Fruit fly (Drosophila melanogaster) whole organism, wandering third instar larva: ENCODE measurements around the gene mTerf5.

Experiments used
- Abd-B ChIP-seq: fragments of >200 bp; optimal IDR thresholded peaks from 2 replicates; lab custom pipeline; 2017; ENCODE audit warnings: missing biosample characterization, missing genetic modification characterization
- CG32264 ChIP-seq: fragments of 200-800 bp; sonication (Bioruptor generic); optimal IDR thresholded peaks from 2 replicates; lab custom pipeline; 2016; ENCODE audit warnings: missing biosample characterization, missing genetic modification characterization
- CG9705 ChIP-seq: fragments of 200-800 bp; sonication (Bioruptor generic); optimal IDR thresholded peaks from 2 replicates; lab custom pipeline; 2018; ENCODE audit warnings: missing biosample characterization, mild to moderate bottlenecking, missing genetic modification characterization
- CrebA ChIP-seq: fragments of 200-800 bp; sonication (Bioruptor generic); optimal IDR thresholded peaks from 2 replicates; lab custom pipeline; 2016; ENCODE audit warnings: missing biosample characterization, mild to moderate bottlenecking, missing genetic modification characterization, borderline replicate concordance
- Dfd ChIP-seq: fragments of >200 bp; optimal IDR thresholded peaks from 2 replicates; lab custom pipeline; 2017; ENCODE audit warnings: missing biosample characterization, missing genetic modification characterization
- Dif ChIP-seq: fragments of 200-275, 200-300 bp; sonication (Bioruptor generic); optimal IDR thresholded peaks from 2 replicates; lab custom pipeline; 2018; ENCODE audit warnings: missing biosample characterization, missing genetic modification characterization; ENCODE audit not compliant: partially characterized antibody
- HLH106 ChIP-seq: fragments of 200-800 bp; optimal IDR thresholded peaks from 3 replicates; lab custom pipeline; 2019; ENCODE audit warnings: missing biosample characterization, mild to moderate bottlenecking, missing genetic modification characterization, moderate library complexity
- Hnf4 ChIP-seq: fragments of 200-800 bp; sonication (Bioruptor generic); optimal IDR thresholded peaks from 2 replicates; lab custom pipeline; 2016; ENCODE audit warnings: missing biosample characterization, mild to moderate bottlenecking, missing genetic modification characterization
- Hr83 ChIP-seq: fragments of 200-300 bp; sonication (Bioruptor generic); optimal IDR thresholded peaks from 2 replicates; lab custom pipeline; 2016; ENCODE audit warnings: missing biosample characterization, mild to moderate bottlenecking, missing genetic modification characterization, moderate library complexity; ENCODE audit not compliant: poor library complexity, severe bottlenecking
- Jra ChIP-seq: sonication (Bioruptor generic); optimal IDR thresholded peaks from 2 replicates; lab custom pipeline; 2016; ENCODE audit warnings: missing biosample characterization, missing genetic modification characterization
- Mio ChIP-seq: sonication (Bioruptor generic); optimal IDR thresholded peaks from 2 replicates; lab custom pipeline; 2016; ENCODE audit warnings: missing biosample characterization, missing genetic modification characterization
- Myc ChIP-seq: fragments of >200 bp; optimal IDR thresholded peaks from 2 replicates; lab custom pipeline; 2017
- N ChIP-seq: fragments of >200 bp; optimal IDR thresholded peaks from 2 replicates; lab custom pipeline; 2018; ENCODE audit warnings: missing biosample characterization, missing external identifiers, missing genetic modification characterization
- OdsH ChIP-seq: fragments of 200-800 bp; sonication (Bioruptor generic); optimal IDR thresholded peaks from 2 replicates; lab custom pipeline; 2016; ENCODE audit warnings: missing biosample characterization, mild to moderate bottlenecking, missing genetic modification characterization
- Vsx2 ChIP-seq: fragments of 200-300, 225-300 bp; sonication (Bioruptor generic); optimal IDR thresholded peaks from 2 replicates; lab custom pipeline; 2018; ENCODE audit warnings: missing biosample characterization, missing genetic modification characterization; ENCODE audit not compliant: partially characterized antibody
- br ChIP-seq: fragments of 200-800 bp; sonication (Bioruptor generic); optimal IDR thresholded peaks from 2 replicates; lab custom pipeline; 2016; ENCODE audit warnings: missing biosample characterization, missing genetic modification characterization
- brk ChIP-seq: fragments of 200-800 bp; sonication (Bioruptor generic); optimal IDR thresholded peaks from 2 replicates; lab custom pipeline; 2016; ENCODE audit warnings: missing biosample characterization, mild to moderate bottlenecking, missing genetic modification characterization
- dl ChIP-seq, 2 experiments: fragments of 175-275, 200-275 bp in 1 of 2; fragments of 200-275 bp in 1 of 2; sonication (Bioruptor generic); optimal IDR thresholded peaks; lab custom pipeline; 2018; ENCODE audit warnings: mild to moderate bottlenecking in 2 of 2, missing biosample characterization in 2 of 2, missing genetic modification characterization in 2 of 2, moderate library complexity in 2 of 2; ENCODE audit not compliant: partially characterized antibody in 2 of 2, insufficient read depth in 1 of 2
- dmrt93B ChIP-seq: fragments of 200-800 bp; sonication (Bioruptor generic); optimal IDR thresholded peaks from 2 replicates; lab custom pipeline; 2018; ENCODE audit warnings: missing biosample characterization, mild to moderate bottlenecking, missing genetic modification characterization
- dsf ChIP-seq: sonication (Bioruptor generic); optimal IDR thresholded peaks from 2 replicates; lab custom pipeline; 2016; ENCODE audit warnings: missing biosample characterization, missing genetic modification characterization, borderline replicate concordance
- ey ChIP-seq: fragments of 200-800 bp; sonication (Bioruptor generic); optimal IDR thresholded peaks from 2 replicates; lab custom pipeline; 2016; ENCODE audit warnings: missing biosample characterization, missing genetic modification characterization
- foxo ChIP-seq, 2 experiments: fragments of 200-800 bp; sonication (Bioruptor generic); optimal IDR thresholded peaks; 2 replicates in 1 of 2; 3 replicates in 1 of 2; lab custom pipeline; 2016 to 2017; ENCODE audit warnings: missing biosample characterization in 2 of 2, missing genetic modification characterization in 2 of 2
- fru ChIP-seq: fragments of 200-800 bp; sonication (Bioruptor generic); optimal IDR thresholded peaks from 3 replicates; lab custom pipeline; 2016; ENCODE audit warnings: missing biosample characterization, mild to moderate bottlenecking, missing genetic modification characterization
- jim ChIP-seq: fragments of 175-275, 200-325 bp; sonication (Bioruptor generic); optimal IDR thresholded peaks from 2 replicates; lab custom pipeline; 2016; ENCODE audit warnings: missing biosample characterization, mild to moderate bottlenecking, missing genetic modification characterization
- pan ChIP-seq: fragments of >200 bp; optimal IDR thresholded peaks from 2 replicates; lab custom pipeline; 2017
- psq ChIP-seq: fragments of 200-800 bp; sonication (Bioruptor generic); optimal IDR thresholded peaks from 3 replicates; lab custom pipeline; 2017; ENCODE audit warnings: missing biosample characterization, mild to moderate bottlenecking, missing genetic modification characterization, moderate library complexity
- rgr ChIP-seq: fragments of 200-800 bp; sonication (Bioruptor generic); optimal IDR thresholded peaks from 3 replicates; lab custom pipeline; 2016; ENCODE audit warnings: missing biosample characterization, mild to moderate bottlenecking, missing genetic modification characterization
- sv ChIP-seq: fragments of 200-800 bp; sonication (Bioruptor generic); optimal IDR thresholded peaks from 3 replicates; lab custom pipeline; 2016; ENCODE audit warnings: missing biosample characterization, missing genetic modification characterization
- usp ChIP-seq: fragments of >200 bp; optimal IDR thresholded peaks from 2 replicates; lab custom pipeline; 2017; ENCODE audit warnings: missing biosample characterization, missing genetic modification characterization
- woc ChIP-seq: sonication (Bioruptor generic); optimal IDR thresholded peaks from 2 replicates; lab custom pipeline; 2016; ENCODE audit warnings: missing biosample characterization, mild to moderate bottlenecking, missing genetic modification characterization

mTerf5 gene

DNA sequence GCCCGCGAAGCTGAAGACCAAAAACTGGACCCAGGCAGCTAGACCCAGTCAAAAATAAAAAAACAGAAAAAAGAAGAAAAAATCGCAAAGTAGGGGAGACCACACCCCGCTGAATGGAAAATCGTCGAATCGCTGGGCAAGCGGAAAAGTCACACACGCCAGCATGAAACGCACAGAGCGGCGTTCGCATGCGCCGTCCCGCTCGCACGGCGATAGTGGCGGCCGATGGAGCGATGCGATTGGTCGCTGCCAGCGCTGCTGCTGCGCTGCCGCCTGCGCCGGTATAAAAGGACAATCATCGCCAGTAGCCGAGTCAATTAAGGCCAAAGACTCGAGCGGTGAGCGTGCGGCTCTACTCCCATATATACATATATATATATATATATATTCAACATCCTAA is 12.4 kb upstream of the mTerf5 start, which contains the start of gene repo:
TSS of gene repo (plus strand) at position 314 of the 400 bp plus-strand sequence.
- TF ChIP-seq Hr83 (GFP tag; lab: Kevin White, UChicago) (no peak), pan (lab: Kevin White, UChicago) (no peak), Dfd (no peak), psq (GFP tag; lab: Kevin White, UChicago) (no peak)

DNA sequence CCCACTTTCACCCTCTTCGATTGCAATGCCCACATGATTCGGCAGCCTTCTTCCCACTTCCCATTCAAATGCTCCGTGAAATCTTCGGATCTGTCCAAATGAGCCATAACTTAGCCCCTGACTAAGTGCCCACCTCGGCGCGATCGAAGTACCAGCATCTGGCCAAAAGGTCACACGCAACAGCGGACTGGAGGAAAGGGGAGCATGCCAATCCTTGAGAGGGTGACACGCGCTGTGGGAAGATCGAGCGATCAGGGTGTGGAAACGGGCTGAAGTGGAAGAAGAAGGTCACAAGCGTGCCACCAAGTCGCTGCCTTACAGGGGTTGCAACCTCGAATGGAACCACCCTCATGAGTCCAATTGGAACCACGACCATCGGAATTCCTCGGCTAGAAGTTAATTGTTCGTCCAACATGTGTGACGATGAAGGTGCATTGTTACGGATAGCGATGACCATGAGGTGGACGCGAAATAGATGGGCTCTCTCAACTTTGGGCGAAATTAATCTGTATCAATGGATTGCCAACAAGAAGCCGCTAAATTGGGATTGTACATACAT is 11.3 kb upstream of the mTerf5 start:
- TF ChIP-seq sv (GFP tag; lab: Kevin White, UChicago) (no peak), dsf (GFP tag; lab: Kevin White, UChicago) (no peak), Abd-B (GFP tag; lab: Kevin White, UChicago) (no peak), CG32264 (no peak), woc (GFP tag; lab: Kevin White, UChicago) (no peak), CG9705 (GFP tag; lab: Kevin White, UChicago) (no peak), HLH106 (tag; lab: Kevin White, UChicago) (no peak), foxo (GFP tag; optimal IDR thresholded peaks at IDR 0.05; lab: Kevin White, UChicago) (no peak), Vsx2 (GFP tag; lab: Kevin White, UChicago) (no peak), Dif (GFP tag; lab: Kevin White, UChicago) (no peak), Jra (GFP tag; lab: Kevin White, UChicago) (no peak), Hr83 (GFP tag; lab: Kevin White, UChicago) (no peak), Hnf4 (GFP tag; lab: Kevin White, UChicago) (no peak), usp (GFP tag; lab: Kevin White, UChicago) (no peak), OdsH (GFP tag; lab: Kevin White, UChicago) (no peak), Mio (GFP tag; lab: Kevin White, UChicago) (no peak), dmrt93B (no peak)

dm6 chr3R:18232187-18232586 is 8.7 kb upstream of the mTerf5 start:
- TF ChIP-seq CrebA (GFP tag; lab: Kevin White, UChicago) (no peak), usp (GFP tag; lab: Kevin White, UChicago) (no peak), br (GFP tag; lab: Kevin White, UChicago) (no peak), sv (GFP tag; lab: Kevin White, UChicago) (no peak), rgr (GFP tag; lab: Kevin White, UChicago) (no peak), Vsx2 (GFP tag; lab: Kevin White, UChicago) (no peak), brk (GFP tag; lab: Kevin White, UChicago) (no peak), ey (GFP tag; lab: Kevin White, UChicago) (no peak), CG9705 (GFP tag; lab: Kevin White, UChicago) (no peak), Hnf4 (GFP tag; lab: Kevin White, UChicago) (no peak), OdsH (GFP tag; lab: Kevin White, UChicago) (no peak), jim (GFP tag; lab: Kevin White, UChicago) (no peak), Hr83 (GFP tag; lab: Kevin White, UChicago) (no peak), Abd-B (GFP tag; lab: Kevin White, UChicago) (no peak), Myc (no peak), HLH106 (tag; lab: Kevin White, UChicago) (no peak), psq (GFP tag; lab: Kevin White, UChicago) (no peak)

dm6 chr3R:18230229-18230628 is 6.7 kb upstream of the mTerf5 start:
- TF ChIP-seq dmrt93B (no peak), Abd-B (GFP tag; lab: Kevin White, UChicago) (no peak), fru (GFP tag; lab: Kevin White, UChicago) (no peak), sv (GFP tag; lab: Kevin White, UChicago) (no peak), CG9705 (GFP tag; lab: Kevin White, UChicago) (no peak), foxo (GFP tag; optimal IDR thresholded peaks at IDR 0.05; lab: Kevin White, UChicago) (no peak), N (GFP tag; lab: Kevin White, UChicago) (no peak), rgr (GFP tag; lab: Kevin White, UChicago) (no peak), Jra (GFP tag; lab: Kevin White, UChicago) (no peak), CrebA (GFP tag; lab: Kevin White, UChicago) (no peak), Dfd (no peak), dl (GFP tag; optimal IDR thresholded peaks at IDR 0.05; lab: Kevin White, UChicago; ENCODE audit: insufficient read depth in 1 of 2, partially characterized antibody in 2 of 2) (no peak), psq (GFP tag; lab: Kevin White, UChicago) (no peak), Myc (no peak), br (GFP tag; lab: Kevin White, UChicago) (no peak), usp (GFP tag; lab: Kevin White, UChicago) (no peak)
- TF ChIP-seq, all 38 proteins: peak for 0
